Worm (Caenorhabditis elegans) whole organism, midembryonic: Measurements from ENCODE around the gene Y41C4A.6.

Experiments used
- T22C8.4 ChIP-seq: fragments of 200-800 bp; sonication (Bioruptor generic); IDR thresholded peaks from 2 replicates; pipeline ENCODE4 v1.3.6; 2022; ENCODE audit warnings: missing genetic modification characterization, missing compliant biosample characterization
- flt-1 ChIP-seq: fragments of 200-800 bp; sonication (Bioruptor generic); IDR thresholded peaks from 2 replicates; pipeline ENCODE4 v1.3.6; 2022; ENCODE audit warnings: missing genetic modification characterization, missing compliant biosample characterization
- klf-2 ChIP-seq: fragments of 200-800 bp; sonication (Bioruptor generic); conservative IDR thresholded peaks from 2 replicates; pipeline ENCODE4 v1.3.6; 2022; ENCODE audit warnings: missing genetic modification reagents, missing genetic modification characterization, missing compliant biosample characterization
- med-1 ChIP-seq: sonication (generic microtip); optimal IDR thresholded peaks from 2 replicates; lab custom pipeline; 2017; ENCODE audit warnings: missing genetic modification characterization, mild to moderate bottlenecking, missing compliant biosample characterization, antibody characterized with exemption, missing genetic modification reagents; ENCODE audit not compliant: insufficient read depth
- tab-1 ChIP-seq: fragments of 200-800 bp; sonication (Bioruptor generic); IDR thresholded peaks from 2 replicates; pipeline ENCODE4 v1.3.6; 2022; ENCODE audit warnings: missing genetic modification characterization, missing compliant biosample characterization
- ztf-23 ChIP-seq: fragments of 200-800 bp; sonication (Bioruptor generic); IDR thresholded peaks from 2 replicates; pipeline ENCODE4 v1.3.6; 2022; ENCODE audit warnings: missing genetic modification reagents, missing genetic modification characterization, missing compliant biosample characterization
- ztf-29 ChIP-seq: fragments of 200-800 bp; sonication (Bioruptor generic); IDR thresholded peaks from 2 replicates; pipeline ENCODE4 v1.3.6; 2022; ENCODE audit warnings: missing genetic modification reagents, missing genetic modification characterization, missing compliant biosample characterization

DNA sequence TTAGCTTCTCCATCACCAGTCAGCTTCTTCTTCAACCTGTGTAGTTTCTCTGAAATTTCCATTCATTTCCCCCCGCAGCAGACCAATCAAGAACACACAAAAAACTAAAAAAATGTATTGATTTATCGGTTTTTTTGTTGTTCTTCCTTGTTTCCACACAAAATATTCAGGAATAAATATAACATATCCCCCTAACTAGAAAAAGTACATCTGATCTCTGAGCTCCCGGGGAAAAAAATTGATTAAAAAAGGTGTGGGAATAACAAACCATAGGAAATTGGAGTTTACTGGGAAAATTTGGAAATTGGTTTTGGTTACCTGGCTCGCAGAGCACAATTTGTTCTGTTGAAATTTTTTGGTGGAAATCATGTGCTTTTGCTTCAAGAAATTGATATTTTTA, 1.4 kb upstream of the Y41C4A.6 start, which contains the start of gene Y41C4A.22:
- TF ChIP-seq ztf-29 (GFP tag; lab: Robert Waterston, UW) (no peak), flt-1 (no peak), klf-2 (no peak), tab-1 (no peak), med-1 (GFP tag; lab: Kevin White, UChicago) (no peak), T22C8.4 (GFP tag; lab: Robert Waterston, UW) (no peak), ztf-23 (no peak)
